Fruit fly (Drosophila melanogaster) whole organism, wandering third instar larva: ENCODE results near the gene Rh5.

Experiments used
- Abd-B ChIP-seq: fragments of >200 bp; optimal IDR thresholded peaks from 2 replicates; lab custom pipeline; 2017; ENCODE audit warnings: missing biosample characterization, missing genetic modification characterization
- CG32264 ChIP-seq: fragments of 200-800 bp; sonication (Bioruptor generic); optimal IDR thresholded peaks from 2 replicates; lab custom pipeline; 2016; ENCODE audit warnings: missing biosample characterization, missing genetic modification characterization
- CG9705 ChIP-seq: fragments of 200-800 bp; sonication (Bioruptor generic); optimal IDR thresholded peaks from 2 replicates; lab custom pipeline; 2018; ENCODE audit warnings: missing biosample characterization, mild to moderate bottlenecking, missing genetic modification characterization
- CrebA ChIP-seq: fragments of 200-800 bp; sonication (Bioruptor generic); optimal IDR thresholded peaks from 2 replicates; lab custom pipeline; 2016; ENCODE audit warnings: missing biosample characterization, mild to moderate bottlenecking, missing genetic modification characterization, borderline replicate concordance
- Dfd ChIP-seq: fragments of >200 bp; optimal IDR thresholded peaks from 2 replicates; lab custom pipeline; 2017; ENCODE audit warnings: missing biosample characterization, missing genetic modification characterization
- Dif ChIP-seq: fragments of 200-275, 200-300 bp; sonication (Bioruptor generic); optimal IDR thresholded peaks from 2 replicates; lab custom pipeline; 2018; ENCODE audit warnings: missing biosample characterization, missing genetic modification characterization; ENCODE audit not compliant: partially characterized antibody
- GATAd ChIP-seq: sonication (Bioruptor generic); optimal IDR thresholded peaks from 2 replicates; lab custom pipeline; 2016; ENCODE audit warnings: missing biosample characterization, missing genetic modification characterization
- HLH106 ChIP-seq: fragments of 200-800 bp; optimal IDR thresholded peaks from 3 replicates; lab custom pipeline; 2019; ENCODE audit warnings: missing biosample characterization, mild to moderate bottlenecking, missing genetic modification characterization, moderate library complexity
- Hnf4 ChIP-seq: fragments of 200-800 bp; sonication (Bioruptor generic); optimal IDR thresholded peaks from 2 replicates; lab custom pipeline; 2016; ENCODE audit warnings: missing biosample characterization, mild to moderate bottlenecking, missing genetic modification characterization
- Hr78 ChIP-seq: fragments of >200 bp; optimal IDR thresholded peaks from 2 replicates; lab custom pipeline; 2017; ENCODE audit warnings: missing biosample characterization, missing genetic modification characterization
- Hr83 ChIP-seq: fragments of 200-300 bp; sonication (Bioruptor generic); optimal IDR thresholded peaks from 2 replicates; lab custom pipeline; 2016; ENCODE audit warnings: missing biosample characterization, mild to moderate bottlenecking, missing genetic modification characterization, moderate library complexity; ENCODE audit not compliant: poor library complexity, severe bottlenecking
- Jra ChIP-seq: sonication (Bioruptor generic); optimal IDR thresholded peaks from 2 replicates; lab custom pipeline; 2016; ENCODE audit warnings: missing biosample characterization, missing genetic modification characterization
- Mio ChIP-seq: sonication (Bioruptor generic); optimal IDR thresholded peaks from 2 replicates; lab custom pipeline; 2016; ENCODE audit warnings: missing biosample characterization, missing genetic modification characterization
- Myc ChIP-seq: fragments of >200 bp; optimal IDR thresholded peaks from 2 replicates; lab custom pipeline; 2017
- N ChIP-seq: fragments of >200 bp; optimal IDR thresholded peaks from 2 replicates; lab custom pipeline; 2018; ENCODE audit warnings: missing biosample characterization, missing external identifiers, missing genetic modification characterization
- OdsH ChIP-seq: fragments of 200-800 bp; sonication (Bioruptor generic); optimal IDR thresholded peaks from 2 replicates; lab custom pipeline; 2016; ENCODE audit warnings: missing biosample characterization, mild to moderate bottlenecking, missing genetic modification characterization
- Rel ChIP-seq, 2 experiments: fragments of 200-800 bp; sonication (Bioruptor generic) in 1 of 2; optimal IDR thresholded peaks; 2 replicates in 1 of 2; 3 replicates in 1 of 2; lab custom pipeline; 2016 to 2019; ENCODE audit warnings: mild to moderate bottlenecking in 2 of 2, missing biosample characterization in 2 of 2, missing genetic modification characterization in 2 of 2, moderate library complexity in 1 of 2
- Sp1 ChIP-seq: fragments of 200-800 bp; sonication (Bioruptor generic); optimal IDR thresholded peaks from 3 replicates; lab custom pipeline; 2019; ENCODE audit warnings: missing biosample characterization, mild to moderate bottlenecking, missing genetic modification characterization, moderate library complexity
- Vsx2 ChIP-seq: fragments of 200-300, 225-300 bp; sonication (Bioruptor generic); optimal IDR thresholded peaks from 2 replicates; lab custom pipeline; 2018; ENCODE audit warnings: missing biosample characterization, missing genetic modification characterization; ENCODE audit not compliant: partially characterized antibody
- br ChIP-seq: fragments of 200-800 bp; sonication (Bioruptor generic); optimal IDR thresholded peaks from 2 replicates; lab custom pipeline; 2016; ENCODE audit warnings: missing biosample characterization, missing genetic modification characterization
- brk ChIP-seq: fragments of 200-800 bp; sonication (Bioruptor generic); optimal IDR thresholded peaks from 2 replicates; lab custom pipeline; 2016; ENCODE audit warnings: missing biosample characterization, mild to moderate bottlenecking, missing genetic modification characterization
- dl ChIP-seq, 2 experiments: fragments of 175-275, 200-275 bp in 1 of 2; fragments of 200-275 bp in 1 of 2; sonication (Bioruptor generic); optimal IDR thresholded peaks; lab custom pipeline; 2018; ENCODE audit warnings: mild to moderate bottlenecking in 2 of 2, missing biosample characterization in 2 of 2, missing genetic modification characterization in 2 of 2, moderate library complexity in 2 of 2; ENCODE audit not compliant: partially characterized antibody in 2 of 2, insufficient read depth in 1 of 2
- dmrt93B ChIP-seq: fragments of 200-800 bp; sonication (Bioruptor generic); optimal IDR thresholded peaks from 2 replicates; lab custom pipeline; 2018; ENCODE audit warnings: missing biosample characterization, mild to moderate bottlenecking, missing genetic modification characterization
- dsf ChIP-seq: sonication (Bioruptor generic); optimal IDR thresholded peaks from 2 replicates; lab custom pipeline; 2016; ENCODE audit warnings: missing biosample characterization, missing genetic modification characterization, borderline replicate concordance
- ey ChIP-seq: fragments of 200-800 bp; sonication (Bioruptor generic); optimal IDR thresholded peaks from 2 replicates; lab custom pipeline; 2016; ENCODE audit warnings: missing biosample characterization, missing genetic modification characterization
- foxo ChIP-seq, 2 experiments: fragments of 200-800 bp; sonication (Bioruptor generic); optimal IDR thresholded peaks; 2 replicates in 1 of 2; 3 replicates in 1 of 2; lab custom pipeline; 2016 to 2017; ENCODE audit warnings: missing biosample characterization in 2 of 2, missing genetic modification characterization in 2 of 2
- fru ChIP-seq: fragments of 200-800 bp; sonication (Bioruptor generic); optimal IDR thresholded peaks from 3 replicates; lab custom pipeline; 2016; ENCODE audit warnings: missing biosample characterization, mild to moderate bottlenecking, missing genetic modification characterization
- h ChIP-seq: fragments of 200-800 bp; sonication (Bioruptor generic); optimal IDR thresholded peaks from 3 replicates; lab custom pipeline; 2016; ENCODE audit warnings: missing biosample characterization, mild to moderate bottlenecking, missing genetic modification characterization
- jim ChIP-seq: fragments of 175-275, 200-325 bp; sonication (Bioruptor generic); optimal IDR thresholded peaks from 2 replicates; lab custom pipeline; 2016; ENCODE audit warnings: missing biosample characterization, mild to moderate bottlenecking, missing genetic modification characterization
- lola ChIP-seq: fragments of >200 bp; optimal IDR thresholded peaks from 2 replicates; lab custom pipeline; 2017; ENCODE audit warnings: missing biosample characterization, missing genetic modification characterization
- pan ChIP-seq: fragments of >200 bp; optimal IDR thresholded peaks from 2 replicates; lab custom pipeline; 2017
- psq ChIP-seq: fragments of 200-800 bp; sonication (Bioruptor generic); optimal IDR thresholded peaks from 3 replicates; lab custom pipeline; 2017; ENCODE audit warnings: missing biosample characterization, mild to moderate bottlenecking, missing genetic modification characterization, moderate library complexity
- rgr ChIP-seq: fragments of 200-800 bp; sonication (Bioruptor generic); optimal IDR thresholded peaks from 3 replicates; lab custom pipeline; 2016; ENCODE audit warnings: missing biosample characterization, mild to moderate bottlenecking, missing genetic modification characterization
- sage ChIP-seq: fragments of 200-800 bp; sonication (Bioruptor generic); optimal IDR thresholded peaks from 2 replicates; lab custom pipeline; 2016; ENCODE audit warnings: missing biosample characterization, mild to moderate bottlenecking, missing genetic modification characterization
- sv ChIP-seq: fragments of 200-800 bp; sonication (Bioruptor generic); optimal IDR thresholded peaks from 3 replicates; lab custom pipeline; 2016; ENCODE audit warnings: missing biosample characterization, missing genetic modification characterization
- tai ChIP-seq: sonication (Bioruptor generic); optimal IDR thresholded peaks from 2 replicates; lab custom pipeline; 2016; ENCODE audit warnings: missing biosample characterization, missing genetic modification characterization
- usp ChIP-seq: fragments of >200 bp; optimal IDR thresholded peaks from 2 replicates; lab custom pipeline; 2017; ENCODE audit warnings: missing biosample characterization, missing genetic modification characterization
- woc ChIP-seq: sonication (Bioruptor generic); optimal IDR thresholded peaks from 2 replicates; lab custom pipeline; 2016; ENCODE audit warnings: missing biosample characterization, mild to moderate bottlenecking, missing genetic modification characterization

The Rh5 gene

DNA sequence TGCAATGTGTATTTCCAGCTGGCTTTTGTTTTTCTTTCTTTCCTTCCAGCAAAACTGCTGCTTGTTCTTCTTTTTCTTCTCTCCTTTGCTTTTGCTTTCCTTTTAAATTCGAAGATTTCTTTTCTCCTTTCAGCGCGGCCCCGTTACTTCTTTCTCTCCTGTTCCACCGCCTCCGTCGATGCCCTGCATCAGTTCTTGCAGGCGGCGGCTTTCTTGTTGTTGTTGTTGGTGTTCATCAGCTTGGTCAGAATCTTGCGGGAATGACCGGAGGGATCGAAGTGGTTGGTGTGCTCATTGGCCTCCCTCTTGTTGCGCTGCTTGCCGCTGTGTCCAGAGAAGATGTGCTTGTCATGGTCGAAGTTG, 37.6 kb downstream of the Rh5 start:
- TF ChIP-seq CG32264 (GFP tag; lab: Kevin White, UChicago) (no peak), pan (lab: Kevin White, UChicago) (no peak), Vsx2 (GFP tag; lab: Kevin White, UChicago) (peak; percentile 18), sage (GFP tag; lab: Kevin White, UChicago) (no peak), dl (GFP tag; optimal IDR thresholded peaks at IDR 0.05; lab: Kevin White, UChicago; ENCODE audit: insufficient read depth in 1 of 2, partially characterized antibody in 2 of 2) (no peak), Rel (GFP tag; optimal IDR thresholded peaks at IDR 0.05; lab: Kevin White, UChicago) (no peak), Rel (tag; optimal IDR thresholded peaks at IDR 0.05; lab: Kevin White, UChicago) (no peak), Sp1 (no peak), CrebA (GFP tag; lab: Kevin White, UChicago) (no peak), dsf (GFP tag; lab: Kevin White, UChicago) (no peak), ey (no peak), HLH106 (tag; lab: Kevin White, UChicago) (no peak), Myc (lab: Kevin White, UChicago) (no peak), psq (GFP tag; lab: Kevin White, UChicago) (peak; percentile 95), sv (GFP tag; lab: Kevin White, UChicago) (no peak), fru (GFP tag; lab: Kevin White, UChicago) (no peak), Hr78 (no peak), OdsH (no peak), lola (GFP tag; lab: Kevin White, UChicago) (peak; percentile 59)

dm6 chr2L:12045941-12046855, 38.2 kb downstream of the Rh5 start, which contains the start of gene CG6770:
TSS of gene CG6770 (minus strand) at chr2L:12046118.
- no peak for TF ChIP-seq GATAd (GFP tag; lab: Kevin White, UChicago)
- no peak for TF ChIP-seq Dfd (GFP tag; lab: Kevin White, UChicago)
- TF ChIP-seq Hr78, result no peak
- peak; percentile 73 to 89 for TF ChIP-seq foxo (GFP tag; optimal IDR thresholded peaks at IDR 0.05; lab: Kevin White, UChicago)
- TF ChIP-seq Hnf4 (GFP tag; lab: Kevin White, UChicago), result peak; percentile 71
- TF ChIP-seq psq (GFP tag; lab: Kevin White, UChicago), result peak; percentile 61
- TF ChIP-seq Jra (GFP tag; lab: Kevin White, UChicago), result peak; percentile 66
- TF ChIP-seq Hr83 (GFP tag; lab: Kevin White, UChicago), result peak; percentile 42
- peak; percentile 90 for TF ChIP-seq CrebA (GFP tag; lab: Kevin White, UChicago)
- peak; percentile 71 for TF ChIP-seq dmrt93B (GFP tag; lab: Kevin White, UChicago)
- no peak for TF ChIP-seq dl (GFP tag; optimal IDR thresholded peaks at IDR 0.05; lab: Kevin White, UChicago; ENCODE audit: insufficient read depth in 1 of 2, partially characterized antibody in 2 of 2)
- peak; percentile 45 for TF ChIP-seq sv (GFP tag; lab: Kevin White, UChicago)
- TF ChIP-seq usp (GFP tag; lab: Kevin White, UChicago), result no peak
- no peak for TF ChIP-seq Abd-B (GFP tag; lab: Kevin White, UChicago)
- TF ChIP-seq Dif (GFP tag; lab: Kevin White, UChicago), result no peak
- TF ChIP-seq woc, result peak; percentile 77
- TF ChIP-seq dsf (GFP tag; lab: Kevin White, UChicago), result peak; percentile 54
- peak; percentile 90 for TF ChIP-seq rgr (GFP tag; lab: Kevin White, UChicago)
- TF ChIP-seq tai, result peak; percentile 76
- TF ChIP-seq OdsH, result peak; percentile 85
- peak; percentile 82 for TF ChIP-seq ey
- TF ChIP-seq CG32264 (GFP tag; lab: Kevin White, UChicago), result no peak
- TF ChIP-seq HLH106 (tag; lab: Kevin White, UChicago), result peak; percentile 93
- TF ChIP-seq brk (GFP tag; lab: Kevin White, UChicago), result peak; percentile 79
- TF ChIP-seq Rel (GFP tag; optimal IDR thresholded peaks at IDR 0.05; lab: Kevin White, UChicago), result peak; percentile 70
- peak; percentile 84 for TF ChIP-seq Rel (tag; optimal IDR thresholded peaks at IDR 0.05; lab: Kevin White, UChicago)
- TF ChIP-seq Mio (GFP tag; lab: Kevin White, UChicago), result peak; percentile 31
- TF ChIP-seq sage (GFP tag; lab: Kevin White, UChicago), result peak; percentile 89
- peak; percentile 81 for TF ChIP-seq fru (GFP tag; lab: Kevin White, UChicago)
- peak; percentile 87 for TF ChIP-seq br (GFP tag; lab: Kevin White, UChicago)
- TF ChIP-seq pan (lab: Kevin White, UChicago), result no peak
- peak; percentile 24 for TF ChIP-seq Vsx2 (GFP tag; lab: Kevin White, UChicago)
- peak; percentile 91 for TF ChIP-seq h
- no peak for TF ChIP-seq lola (GFP tag; lab: Kevin White, UChicago)
- TF ChIP-seq Myc (lab: Kevin White, UChicago), result no peak
- TF ChIP-seq CG9705 (GFP tag; lab: Kevin White, UChicago), result peak; percentile 81
- peak; percentile 95 for TF ChIP-seq Sp1
- TF ChIP-seq N (GFP tag; lab: Kevin White, UChicago), result no peak
- peak; percentile 76 for TF ChIP-seq jim (GFP tag; lab: Kevin White, UChicago)
